Fruit fly (Drosophila melanogaster): ENCODE measurements around the gene CG9737.

The CG9737 gene

DNA sequence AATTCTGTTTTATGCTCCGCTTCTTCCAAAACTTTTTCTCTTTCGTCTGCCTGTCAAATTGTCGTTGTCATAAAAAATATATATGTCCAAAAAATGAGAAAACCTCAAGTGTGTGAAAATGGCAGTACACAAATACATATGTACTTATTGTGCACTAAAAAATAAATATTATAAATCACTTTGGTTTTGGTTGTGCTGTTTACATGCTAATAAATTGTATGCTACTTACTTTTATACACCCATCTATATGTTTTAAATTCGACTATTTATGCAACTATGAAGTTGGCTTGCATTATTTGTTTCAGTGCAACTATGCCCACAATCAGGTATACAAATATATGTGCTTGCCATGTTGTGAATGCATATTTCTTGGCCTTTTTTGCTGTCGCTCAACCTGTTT, 14.5 kb upstream of the CG9737 start (continued):
- peak; percentile 78 for TF ChIP-seq pdm3 (GFP tag; optimal IDR thresholded peaks at IDR 0.05)
- TF ChIP-seq fkh (GFP tag; optimal IDR thresholded peaks at IDR 0.05) = no peak
- peak; percentile 79 for TF ChIP-seq Hr39 (GFP tag; optimal IDR thresholded peaks at IDR 0.05)
- TF ChIP-seq svp (GFP tag) = peak; percentile 98
- TF ChIP-seq OdsH (GFP tag; optimal IDR thresholded peaks at IDR 0.05) = peak; percentile 83
- peak; percentile 70 for TF ChIP-seq CG16779 (tag; optimal IDR thresholded peaks at IDR 0.05)
- peak; percentile 80 for TF ChIP-seq Hr4 (GFP tag; optimal IDR thresholded peaks at IDR 0.05)
- TF ChIP-seq CG1621 (tag; optimal IDR thresholded peaks at IDR 0.05) = peak; percentile 80
- peak; percentile 80 for TF ChIP-seq CG3032 (tag; optimal IDR thresholded peaks at IDR 0.05)
- peak; percentile 24 for TF ChIP-seq Lpt (GFP tag; optimal IDR thresholded peaks at IDR 0.05)
- peak; percentile 79 for TF ChIP-seq net (GFP tag; optimal IDR thresholded peaks at IDR 0.05)
- peak; percentile 35 for TF ChIP-seq Blimp-1 (GFP tag; optimal IDR thresholded peaks at IDR 0.05)
- peak; percentile 68 for TF ChIP-seq Sox15 (GFP tag; optimal IDR thresholded peaks at IDR 0.05)
- peak; percentile 56 for TF ChIP-seq CG11762 (GFP tag; optimal IDR thresholded peaks at IDR 0.05; ENCODE audit: insufficient read depth)
- TF ChIP-seq CG4318 (GFP tag; optimal IDR thresholded peaks at IDR 0.05) = peak; percentile 10
- TF ChIP-seq Ets21C (GFP tag; optimal IDR thresholded peaks at IDR 0.05) = peak; percentile 74
- peak; percentile 89 for TF ChIP-seq CG8632 (GFP tag; optimal IDR thresholded peaks at IDR 0.05)
- peak; percentile 93 for TF ChIP-seq Eip93F (GFP tag; optimal IDR thresholded peaks at IDR 0.05)
- peak; percentile 95 for TF ChIP-seq esn (GFP tag; optimal IDR thresholded peaks at IDR 0.05)

DNA sequence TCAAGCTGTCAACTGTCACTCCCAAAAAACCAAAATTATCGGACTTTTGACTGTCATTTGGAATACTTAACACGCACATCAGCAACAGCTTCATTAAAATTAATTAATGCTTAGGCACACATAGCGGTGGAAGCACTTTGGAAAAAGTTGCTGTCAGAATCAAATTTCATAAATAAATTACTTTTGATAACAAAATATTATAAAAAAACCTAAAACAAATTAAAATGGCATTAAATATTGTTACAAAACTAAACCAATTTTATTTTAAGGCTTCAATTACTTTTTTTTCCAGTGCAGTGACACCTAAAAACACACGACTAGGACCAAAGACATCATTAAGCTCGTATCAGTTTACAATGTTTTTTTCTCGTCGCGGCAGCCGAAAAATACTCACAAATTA, 13.1 kb upstream of the CG9737 start:
- TF ChIP-seq fkh (GFP tag; optimal IDR thresholded peaks at IDR 0.05) = no peak
- TF ChIP-seq CG3919 (GFP tag; optimal IDR thresholded peaks at IDR 0.05) = peak; percentile 67
- peak in 1 of 2 experiments; percentile 71 for TF ChIP-seq salr (GFP tag; optimal IDR thresholded peaks at IDR 0.05)
- TF ChIP-seq CG4318 (GFP tag; optimal IDR thresholded peaks at IDR 0.05) = no peak
- TF ChIP-seq CG16779 (tag; optimal IDR thresholded peaks at IDR 0.05) = no peak
- peak; percentile 52 for TF ChIP-seq pdm3 (GFP tag; optimal IDR thresholded peaks at IDR 0.05)
- peak; percentile 65 for TF ChIP-seq esn (GFP tag; optimal IDR thresholded peaks at IDR 0.05)
- peak; percentile 37 for TF ChIP-seq Sox14 (GFP tag; optimal IDR thresholded peaks at IDR 0.05)
- TF ChIP-seq CG34406 (GFP tag; optimal IDR thresholded peaks at IDR 0.05) = peak; percentile 71
- no peak for TF ChIP-seq CG6854 (GFP tag; optimal IDR thresholded peaks at IDR 0.05)
- TF ChIP-seq CG6163 (GFP tag; IDR thresholded peaks at IDR 0.05) = peak; percentile 68
- TF ChIP-seq CG9139 (GFP tag; optimal IDR thresholded peaks at IDR 0.05) = no peak
- no peak for TF ChIP-seq Lpt (GFP tag; optimal IDR thresholded peaks at IDR 0.05)
- TF ChIP-seq spab (GFP tag; optimal IDR thresholded peaks at IDR 0.05) = peak; percentile 57
- no peak for TF ChIP-seq CG1621 (tag; optimal IDR thresholded peaks at IDR 0.05)
- TF ChIP-seq Gug (GFP tag; IDR thresholded peaks at IDR 0.05) = peak; percentile 41; the same call in 1 of the 2 replicates
- TF ChIP-seq Eip75B (GFP tag; optimal IDR thresholded peaks at IDR 0.05) = no peak
- TF ChIP-seq dsx (GFP tag; optimal IDR thresholded peaks at IDR 0.05; ENCODE audit: poor library complexity, severe bottlenecking) = no peak
- TF ChIP-seq dac (GFP tag; optimal IDR thresholded peaks at IDR 0.05) = no peak
- no peak for TF ChIP-seq fd85E (GFP tag; optimal IDR thresholded peaks at IDR 0.05)
- peak; percentile 20 for TF ChIP-seq CG31627 (GFP tag; optimal IDR thresholded peaks at IDR 0.05)
- peak; percentile 37 for TF ChIP-seq lz (GFP tag; optimal IDR thresholded peaks at IDR 0.05)
- peak; percentile 59 for TF ChIP-seq eg (GFP tag; IDR thresholded peaks at IDR 0.05)
- TF ChIP-seq acj6 (GFP tag; optimal IDR thresholded peaks at IDR 0.05) = peak; percentile 59
- peak; percentile 44; the same call in 1 of the 2 replicates for TF ChIP-seq CG15336 (GFP tag; IDR thresholded peaks at IDR 0.05)
- peak; percentile 71 for TF ChIP-seq CG8632 (GFP tag; optimal IDR thresholded peaks at IDR 0.05)
- TF ChIP-seq Hr39 (GFP tag; optimal IDR thresholded peaks at IDR 0.05) = peak; percentile 29
- TF ChIP-seq CG3032 (tag; optimal IDR thresholded peaks at IDR 0.05) = peak; percentile 59
- TF ChIP-seq Eip78C (GFP tag) = peak; percentile 93
- peak; percentile 32 for TF ChIP-seq cyc (GFP tag; optimal IDR thresholded peaks at IDR 0.05)
- no peak for TF ChIP-seq CG11294 (GFP tag; IDR thresholded peaks at IDR 0.05)
- TF ChIP-seq Sox102F (GFP tag; optimal IDR thresholded peaks at IDR 0.05) = peak; percentile 38
- no peak for TF ChIP-seq CG6792 (GFP tag; optimal IDR thresholded peaks at IDR 0.05)
- peak in 1 of 2 experiments; percentile 2 for TF ChIP-seq ss (GFP tag; optimal IDR thresholded peaks at IDR 0.05)
- peak; percentile 62 for TF ChIP-seq fd59A (GFP tag; optimal IDR thresholded peaks at IDR 0.05)
- peak; percentile 65 for TF ChIP-seq Met (GFP tag; optimal IDR thresholded peaks at IDR 0.05)
- peak; percentile 56 for TF ChIP-seq CG10669 (GFP tag; optimal IDR thresholded peaks at IDR 0.05)
- peak; percentile 31 for TF ChIP-seq Hr4 (GFP tag; optimal IDR thresholded peaks at IDR 0.05)
- peak; percentile 17 for TF ChIP-seq Ets21C (GFP tag; optimal IDR thresholded peaks at IDR 0.05)
- TF ChIP-seq vri (GFP tag; optimal IDR thresholded peaks at IDR 0.05) = no peak
- peak; percentile 49 for TF ChIP-seq CG32006 (GFP tag; optimal IDR thresholded peaks at IDR 0.05)

Data from whole organism, prepupa.